Fruit fly (Drosophila melanogaster) S2 (cell line): ENCODE data around the gene Saf6.

Experiments used
- CG8478 ChIP-seq: fragments of >200 bp; optimal IDR thresholded peaks from 2 replicates; lab custom pipeline; 2018
- CTCF ChIP-seq, 2 experiments: fragments of >200 bp; optimal IDR thresholded peaks; 2 replicates each; lab custom pipeline; 2018

The Saf6 gene

dm6 chr2L:846167-846868 is 30.6 kb upstream of the Saf6 start:
- TF ChIP-seq CG8478 (lab: Kevin White, UChicago): no peak
- no peak for TF ChIP-seq CTCF (optimal IDR thresholded peaks at IDR 0.05; lab: Kevin White, UChicago)

dm6 chr2L:845341-846004 is 29.7 kb upstream of the Saf6 start:
- no peak for TF ChIP-seq CG8478 (lab: Kevin White, UChicago)
- TF ChIP-seq CTCF (optimal IDR thresholded peaks at IDR 0.05; lab: Kevin White, UChicago): no peak

DNA sequence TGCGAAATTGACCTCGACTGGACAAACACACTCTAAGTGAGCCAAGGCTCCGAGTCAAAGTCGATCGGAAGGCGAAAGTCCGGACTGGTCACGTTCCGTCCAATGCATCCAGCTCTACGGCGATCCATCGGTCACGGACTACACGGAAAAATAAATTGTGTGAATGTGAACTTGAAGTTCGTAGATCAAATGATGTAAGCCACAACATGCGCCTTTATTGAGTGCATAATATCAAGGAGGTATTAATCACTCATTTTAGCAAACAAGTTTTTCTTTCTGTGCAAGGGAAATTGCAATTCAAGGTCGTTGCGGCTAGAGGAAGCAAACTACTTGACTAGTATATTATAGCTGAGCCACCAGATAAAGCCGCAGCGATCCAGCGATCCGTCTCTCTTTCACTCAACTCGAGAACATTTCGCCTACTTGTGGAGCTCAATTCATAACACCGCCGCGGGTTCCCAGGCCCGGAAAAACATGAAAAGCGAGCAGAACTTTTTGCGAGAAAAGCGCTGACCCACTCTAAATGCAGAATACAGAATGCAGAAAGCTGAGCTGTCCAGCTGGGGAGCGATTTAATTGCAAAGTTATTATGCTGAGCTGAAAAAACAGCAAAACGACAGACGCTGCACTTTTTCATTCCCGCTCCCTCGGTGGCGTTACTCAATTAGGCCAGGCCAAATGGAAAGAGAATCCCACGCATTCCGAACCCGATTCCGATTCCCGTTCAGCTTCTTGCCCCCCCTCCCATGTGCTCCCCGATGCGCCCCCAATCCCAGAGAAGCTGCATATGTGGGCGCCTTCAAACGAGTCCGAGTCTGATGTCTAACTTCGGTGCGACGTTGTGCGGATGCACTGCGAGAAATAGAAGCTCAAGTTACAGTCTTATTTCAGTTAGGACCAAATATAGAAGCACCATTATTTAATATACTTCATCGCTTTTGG is 28.4 kb upstream of the Saf6 start:
- TF ChIP-seq CG8478 (lab: Kevin White, UChicago) (no peak), CTCF (optimal IDR thresholded peaks at IDR 0.05; lab: Kevin White, UChicago) (no peak)

dm6 chr2L:843301-843700 is 27.6 kb upstream of the Saf6 start:
- TF ChIP-seq CTCF (optimal IDR thresholded peaks at IDR 0.05; lab: Kevin White, UChicago) (no peak), CG8478 (lab: Kevin White, UChicago) (no peak)

DNA sequence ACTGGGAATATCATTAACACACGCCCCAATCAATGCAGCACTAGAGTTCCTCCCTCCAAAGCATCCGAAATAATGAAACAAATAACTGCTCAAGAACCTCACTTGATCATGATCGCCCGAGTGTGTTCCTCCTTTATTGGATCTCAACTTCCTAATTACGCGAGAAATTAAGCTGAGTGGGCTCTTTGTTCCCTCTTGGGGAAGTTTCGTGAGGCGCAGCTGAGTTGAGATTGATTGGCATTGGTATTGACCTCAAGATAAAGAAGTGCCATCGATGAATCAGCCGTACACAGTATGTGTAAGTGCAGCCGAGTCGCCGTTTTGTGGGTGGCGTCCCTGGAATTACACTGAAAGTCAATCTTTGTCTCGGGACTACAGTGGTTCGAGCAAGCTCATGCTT is 27.1 kb upstream of the Saf6 start:
- TF ChIP-seq CG8478 (lab: Kevin White, UChicago) (no peak), CTCF (optimal IDR thresholded peaks at IDR 0.05; lab: Kevin White, UChicago) (no peak)

dm6 chr2L:841708-842107 is 26.0 kb upstream of the Saf6 start:
- TF ChIP-seq CG8478 (lab: Kevin White, UChicago) (no peak), CTCF (optimal IDR thresholded peaks at IDR 0.05; lab: Kevin White, UChicago) (no peak)

DNA sequence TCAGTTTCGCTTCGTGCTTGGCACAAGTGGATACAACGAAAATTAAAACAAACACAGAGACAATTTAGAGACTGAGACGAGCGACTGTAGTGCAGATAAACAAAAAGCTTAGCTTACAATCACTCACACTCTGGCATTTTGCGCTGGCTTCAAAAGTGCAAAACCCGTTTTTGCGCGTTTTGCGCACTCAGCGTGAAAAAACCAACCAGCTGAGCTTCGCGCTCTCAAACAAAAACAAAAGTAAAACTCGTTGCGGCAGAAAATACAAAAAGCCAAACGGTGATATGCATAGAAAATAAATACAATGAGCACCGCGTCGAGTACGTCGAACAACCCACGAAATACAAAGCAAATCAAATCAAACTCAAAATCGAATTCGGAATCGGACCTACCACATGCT is 25.0 kb upstream of the Saf6 start:
- TF ChIP-seq CTCF (optimal IDR thresholded peaks at IDR 0.05; lab: Kevin White, UChicago): no peak
- TF ChIP-seq CG8478 (lab: Kevin White, UChicago): no peak

DNA sequence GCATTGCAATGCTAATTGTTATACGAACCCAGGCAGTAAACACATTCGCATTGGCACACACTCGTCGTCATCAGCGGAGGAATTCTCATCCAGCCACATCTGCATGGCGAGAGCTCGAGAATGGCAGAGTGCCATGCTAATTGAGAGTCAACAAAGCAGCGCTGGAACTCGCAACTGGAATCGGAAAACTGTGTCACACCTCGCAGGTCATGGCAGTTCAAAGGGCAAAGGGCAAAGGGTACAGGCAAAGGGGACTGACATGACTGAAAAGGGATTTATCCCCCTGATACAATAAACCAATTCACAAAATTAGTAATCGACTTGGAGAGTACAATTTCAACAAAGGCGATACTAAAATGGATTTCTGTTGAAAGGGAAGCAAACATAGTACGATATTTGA is 24.3 kb upstream of the Saf6 start:
- TF ChIP-seq CTCF (optimal IDR thresholded peaks at IDR 0.05; lab: Kevin White, UChicago) (no peak), CG8478 (lab: Kevin White, UChicago) (no peak)

- TF ChIP-seq CG8478 (lab: Kevin White, UChicago) (no peak), CTCF (optimal IDR thresholded peaks at IDR 0.05; lab: Kevin White, UChicago) (no peak)
Measured at dm6 chr2L:838786-839185, 23.0 kb upstream of the Saf6 start.

dm6 chr2L:837989-838388 is 22.2 kb upstream of the Saf6 start:
- TF ChIP-seq CG8478 (lab: Kevin White, UChicago): no peak
- no peak for TF ChIP-seq CTCF (optimal IDR thresholded peaks at IDR 0.05; lab: Kevin White, UChicago)

DNA sequence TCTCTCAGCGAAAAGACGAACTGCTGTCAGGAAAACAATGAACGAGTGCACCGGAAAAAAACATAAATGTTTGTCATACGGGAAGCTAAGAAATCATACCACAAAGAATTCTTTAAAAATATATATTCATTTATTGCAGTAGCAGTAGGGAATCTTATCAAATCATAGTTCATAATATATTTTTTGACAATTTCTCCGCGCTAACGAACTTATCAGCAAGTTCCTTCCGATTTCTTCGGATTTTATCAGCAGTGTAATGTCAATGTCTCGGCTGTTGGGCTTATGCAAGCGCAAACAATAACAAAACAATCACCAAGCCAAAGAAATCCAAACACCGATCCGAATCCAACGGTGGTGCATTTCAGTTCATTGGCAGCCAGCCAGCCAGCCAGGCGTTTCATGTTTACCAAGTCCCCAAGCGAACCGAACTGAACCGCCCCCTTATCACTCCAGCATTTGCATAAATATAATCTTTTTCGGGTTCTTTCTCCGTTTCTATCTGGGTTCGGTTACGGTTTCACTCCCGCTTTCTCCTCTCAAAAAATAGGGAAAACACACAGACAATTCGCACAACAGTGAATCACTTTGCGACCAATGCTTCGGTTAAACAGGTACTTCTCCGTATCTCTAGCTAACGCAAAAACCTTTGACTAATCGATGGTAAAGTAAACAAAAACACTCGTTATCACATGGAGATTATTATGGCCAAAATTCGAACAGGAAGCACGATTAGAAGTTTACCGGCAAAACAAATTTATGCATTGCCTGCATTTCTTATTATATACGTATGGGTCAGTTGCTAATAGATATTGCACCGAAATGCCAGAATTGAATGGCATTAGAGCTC is 12.0 kb upstream of the Saf6 start:
- TF ChIP-seq CTCF (optimal IDR thresholded peaks at IDR 0.05; lab: Kevin White, UChicago) (no peak), CG8478 (lab: Kevin White, UChicago) (no peak)

DNA sequence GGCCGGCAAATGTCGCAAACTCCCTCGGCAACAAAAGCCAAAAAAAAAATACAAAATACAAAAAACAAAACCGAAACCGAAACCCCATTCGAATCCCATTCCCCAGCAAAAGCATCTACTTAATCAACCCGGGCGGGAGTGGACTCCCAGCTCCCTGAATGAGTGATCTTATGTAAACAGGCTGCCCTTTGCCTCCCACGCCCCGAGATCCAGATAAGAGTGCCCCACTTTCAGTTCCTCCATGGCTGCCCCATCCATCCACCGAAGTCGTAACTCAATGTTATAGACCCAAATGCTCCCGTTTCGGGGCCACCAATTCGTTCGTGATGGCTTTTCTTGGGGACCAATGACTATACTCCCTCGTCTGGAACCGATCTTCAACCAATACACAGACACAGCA is 11.3 kb upstream of the Saf6 start:
- TF ChIP-seq CTCF (optimal IDR thresholded peaks at IDR 0.05; lab: Kevin White, UChicago): no peak
- TF ChIP-seq CG8478 (lab: Kevin White, UChicago): no peak

DNA sequence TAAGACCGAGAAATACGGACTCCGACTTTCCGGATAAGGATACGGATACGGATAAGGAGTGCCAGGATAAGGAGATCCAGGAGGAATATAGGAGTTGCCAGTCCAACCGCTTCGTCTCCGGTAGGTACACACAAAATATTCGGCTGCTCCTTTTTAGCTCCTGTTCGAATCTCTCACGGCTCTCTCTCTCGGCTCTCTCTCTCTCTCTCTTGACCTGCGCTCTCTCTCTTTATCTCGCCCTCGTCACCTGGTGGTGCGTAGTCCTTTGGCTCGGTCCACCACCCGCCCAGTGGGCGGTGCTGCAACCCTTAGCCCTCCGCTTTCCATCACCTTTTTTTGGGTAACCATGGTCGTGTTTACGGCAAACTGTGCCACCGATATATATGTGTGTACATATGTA is 10.6 kb upstream of the Saf6 start:
- TF ChIP-seq CG8478 (lab: Kevin White, UChicago) (no peak), CTCF (optimal IDR thresholded peaks at IDR 0.05; lab: Kevin White, UChicago) (no peak)

- TF ChIP-seq CG8478 (lab: Kevin White, UChicago): no peak
- TF ChIP-seq CTCF (optimal IDR thresholded peaks at IDR 0.05; lab: Kevin White, UChicago): peak; percentile 59 to 65
Measured at dm6 chr2L:825768-826263, 10.1 kb upstream of the Saf6 start, which contains the start of the genes CG3862 and dock. TSS of gene CG3862 (minus strand) at chr2L:825861. TSS of gene dock (plus strand) at chr2L:825969.
